Worm (Caenorhabditis elegans): Measurements from ENCODE around the gene H39E23.3.

Gene H39E23.3

ce11 chrV:14107511-14107910 lies at the start of gene H39E23.3:
Gene H39E23.3 (plus strand): TSS chrV:14107811.
- no peak for TF ChIP-seq attf-6 (GFP tag; IDR thresholded peaks at IDR 0.05)
- TF ChIP-seq tlf-1 (GFP tag; optimal IDR thresholded peaks at IDR 0.05): no peak
- no peak for TF ChIP-seq rec-8 (tag; optimal IDR thresholded peaks at IDR 0.05)
- no peak for TF ChIP-seq hmg-20 (GFP tag; IDR thresholded peaks at IDR 0.05)
- TF ChIP-seq ztf-18 (tag; optimal IDR thresholded peaks at IDR 0.05): no peak
- TF ChIP-seq efl-1 (GFP tag; optimal IDR thresholded peaks at IDR 0.05): no peak

DNA sequence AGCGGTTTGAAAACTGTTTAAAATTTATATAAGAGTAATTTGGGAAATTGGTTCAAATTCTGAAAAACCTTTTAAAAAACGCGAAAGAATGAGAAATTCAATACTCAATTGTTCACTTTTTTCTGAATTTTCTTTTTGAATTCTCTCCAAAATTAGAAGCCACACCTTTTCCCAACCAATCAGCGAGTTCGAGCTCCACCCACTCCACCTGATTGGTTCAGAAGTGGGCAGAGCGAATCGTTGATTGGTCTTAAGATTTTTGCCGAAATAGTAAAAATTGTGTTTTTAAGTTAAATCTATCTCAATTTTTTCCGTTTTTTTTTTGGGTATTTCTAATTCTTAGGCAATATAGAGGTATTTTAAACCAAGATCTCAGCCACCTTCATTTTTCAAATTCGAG lies 43.6 kb upstream of the H39E23.3 start:
- TF ChIP-seq F33H1.4 (GFP tag; IDR thresholded peaks at IDR 0.05): no peak
- TF ChIP-seq dpl-1 (GFP tag; optimal IDR thresholded peaks at IDR 0.05): no peak
- no peak for TF ChIP-seq lin-35 (GFP tag; optimal IDR thresholded peaks at IDR 0.05)
- no peak for TF ChIP-seq ceh-100 (GFP tag; IDR thresholded peaks at IDR 0.05)

- TF ChIP-seq F55B11.4 (tag; optimal IDR thresholded peaks at IDR 0.05; ENCODE audit: borderline replicate concordance, insufficient read depth) (no peak), F23B12.7 (tag; optimal IDR thresholded peaks at IDR 0.05; ENCODE audit: insufficient read depth) (no peak), lin-26 (GFP tag; IDR thresholded peaks at IDR 0.05) (no peak), C06A6.2 (GFP tag; conservative IDR thresholded peaks at IDR 0.05) (no peak), ekl-4 (GFP tag; IDR thresholded peaks at IDR 0.05) (no peak), F37B4.10 (GFP tag; IDR thresholded peaks at IDR 0.05) (no peak), Y53G8AR.9 (GFP tag; conservative IDR thresholded peaks at IDR 0.05) (no peak), F22D6.2 (tag; optimal IDR thresholded peaks at IDR 0.05) (no peak), F39B2.1 (GFP tag; IDR thresholded peaks at IDR 0.05) (no peak), snpc-1.1 (tag; optimal IDR thresholded peaks at IDR 0.05; ENCODE audit: insufficient read depth) (no peak), rcor-1 (GFP tag; IDR thresholded peaks at IDR 0.05) (no peak), ztf-25 (GFP tag; IDR thresholded peaks at IDR 0.05) (no peak), Y67H2A.10 (GFP tag; conservative IDR thresholded peaks at IDR 0.05) (no peak), F57C9.4 (tag; optimal IDR thresholded peaks at IDR 0.05) (no peak)
Observed at ce11 chrV:14064422-14064821, 43.2 kb upstream of the H39E23.3 start, which contains the start of gene D1086.21. Gene D1086.21 (plus strand): TSS chrV:14064722.

ce11 chrV:14067816-14068296 lies 39.8 kb upstream of the H39E23.3 start, which contains the start of gene D1086.17:
Gene D1086.17 (plus strand): TSS chrV:14067866.
- no peak for TF ChIP-seq lin-35 (GFP tag; optimal IDR thresholded peaks at IDR 0.05)
- no peak for TF ChIP-seq nfya-2 (GFP tag; IDR thresholded peaks at IDR 0.05)
- TF ChIP-seq F57C9.4 (tag; optimal IDR thresholded peaks at IDR 0.05): no peak
- TF ChIP-seq madf-8 (GFP tag; conservative IDR thresholded peaks at IDR 0.05): no peak
- TF ChIP-seq dpl-1 (GFP tag; optimal IDR thresholded peaks at IDR 0.05): no peak
- TF ChIP-seq ztf-26 (tag; optimal IDR thresholded peaks at IDR 0.05): no peak
- no peak for TF ChIP-seq egl-18 (GFP tag; IDR thresholded peaks at IDR 0.05)
- TF ChIP-seq attf-3 (GFP tag; conservative IDR thresholded peaks at IDR 0.05): no peak

ce11 chrV:14069899-14070298 lies 37.7 kb upstream of the H39E23.3 start:
- TF ChIP-seq sdz-38 (tag; optimal IDR thresholded peaks at IDR 0.05): no peak
- TF ChIP-seq attf-5 (GFP tag; optimal IDR thresholded peaks at IDR 0.05): no peak
- TF ChIP-seq snpc-1.1 (tag; optimal IDR thresholded peaks at IDR 0.05; ENCODE audit: insufficient read depth): no peak
- no peak for TF ChIP-seq fkh-3 (tag; optimal IDR thresholded peaks at IDR 0.05)
- TF ChIP-seq K11D2.4 (GFP tag; IDR thresholded peaks at IDR 0.05): no peak
- TF ChIP-seq sptf-2 (GFP tag; optimal IDR thresholded peaks at IDR 0.05): no peak
- no peak for TF ChIP-seq aptf-2 (GFP tag; conservative IDR thresholded peaks at IDR 0.05)
- TF ChIP-seq gei-17 (GFP tag; optimal IDR thresholded peaks at IDR 0.05): no peak
- no peak for TF ChIP-seq ztf-25 (GFP tag; IDR thresholded peaks at IDR 0.05)
- TF ChIP-seq B0019.2 (GFP tag; conservative IDR thresholded peaks at IDR 0.05): no peak
- no peak for TF ChIP-seq let-607 (tag; optimal IDR thresholded peaks at IDR 0.05)
- TF ChIP-seq snpc-1.3 (tag; optimal IDR thresholded peaks at IDR 0.05; ENCODE audit: insufficient read depth): no peak
- TF ChIP-seq nfyb-1 (GFP tag; IDR thresholded peaks at IDR 0.05): no peak

Measured in whole organism, young adult.